Worm (Caenorhabditis elegans) whole organism, mixed stage, embryonic: Measurements from ENCODE around the gene pcdr-1.

Experiments
- blmp-1 ChIP-seq: fragments of 150-350 bp; optimal IDR thresholded peaks from 2 replicates; lab custom pipeline; 2014; ENCODE audit warnings: missing biosample characterization, missing genetic modification characterization
- ceh-43 ChIP-seq: fragments of 200-800 bp; sonication (Bioruptor generic); optimal IDR thresholded peaks from 2 replicates; lab custom pipeline; 2018; ENCODE audit warnings: mild to moderate bottlenecking, missing genetic modification characterization, moderate library complexity, missing compliant biosample characterization
- elt-1 ChIP-seq: sonication (generic microtip); optimal IDR thresholded peaks from 2 replicates; lab custom pipeline; 2017; ENCODE audit warnings: missing genetic modification characterization, mild to moderate bottlenecking, missing compliant biosample characterization, antibody characterized with exemption, moderate library complexity, borderline replicate concordance; ENCODE audit not compliant: insufficient read depth
- lin-13 ChIP-seq: fragments of 150-350 bp; optimal IDR thresholded peaks from 2 replicates; lab custom pipeline; 2014; ENCODE audit warnings: missing biosample characterization, missing genetic modification characterization
- mab-5 ChIP-seq: fragments of 150-350 bp; optimal IDR thresholded peaks from 2 replicates; lab custom pipeline; 2014; ENCODE audit warnings: missing biosample characterization, missing genetic modification characterization
- nhr-2 ChIP-seq: fragments of 150-350 bp; optimal IDR thresholded peaks from 2 replicates; lab custom pipeline; 2014; ENCODE audit warnings: missing biosample characterization, missing genetic modification characterization
- nhr-28 ChIP-seq: fragments of 150-350 bp; optimal IDR thresholded peaks from 2 replicates; lab custom pipeline; 2014; ENCODE audit warnings: missing biosample characterization, missing genetic modification characterization
- snpc-4 ChIP-seq: fragments of 150-350 bp; optimal IDR thresholded peaks from 2 replicates; lab custom pipeline; 2014; ENCODE audit warnings: missing biosample characterization, missing genetic modification characterization
- sptf-1 ChIP-seq: sonication (generic microtip); optimal IDR thresholded peaks from 2 replicates; lab custom pipeline; 2017; ENCODE audit warnings: mild to moderate bottlenecking, missing genetic modification characterization, moderate library complexity, missing compliant biosample characterization
- unc-39 ChIP-seq: fragments of 150-350 bp; optimal IDR thresholded peaks from 2 replicates; lab custom pipeline; 2014; ENCODE audit warnings: missing biosample characterization, missing genetic modification characterization
- unc-62 ChIP-seq: fragments of 150-350 bp; optimal IDR thresholded peaks from 2 replicates; lab custom pipeline; 2014; ENCODE audit warnings: missing biosample characterization, missing genetic modification reagents, missing genetic modification characterization
- ztf-11 ChIP-seq: fragments of 150-350 bp; optimal IDR thresholded peaks from 2 replicates; lab custom pipeline; 2014; ENCODE audit warnings: missing biosample characterization, missing genetic modification characterization

DNA sequence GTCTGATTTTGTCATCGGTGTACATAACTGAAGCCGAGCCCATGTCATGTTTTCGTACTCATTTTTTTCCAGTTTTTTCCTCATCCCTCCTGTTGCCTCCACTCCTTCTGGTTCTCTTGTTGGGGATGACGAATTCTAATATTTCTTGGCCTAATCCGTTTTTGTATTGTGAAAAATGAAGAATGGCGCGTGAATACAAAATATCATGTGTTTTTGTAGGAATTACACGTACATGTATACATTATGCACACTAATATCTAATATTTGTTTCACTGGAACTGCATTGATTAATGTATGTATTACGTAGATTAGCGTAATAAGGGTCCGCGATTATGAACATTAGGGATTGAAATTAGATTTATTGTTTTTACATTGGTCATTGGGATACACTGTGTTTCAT is 10.9 kb upstream of the pcdr-1 start:
- no peak for TF ChIP-seq blmp-1
- TF ChIP-seq ztf-11 (tag; lab: Kevin White, UChicago): no peak
- TF ChIP-seq unc-39 (tag; lab: Kevin White, UChicago): no peak
- no peak for TF ChIP-seq lin-13 (tag; lab: Kevin White, UChicago)
- no peak for TF ChIP-seq elt-1
- no peak for TF ChIP-seq nhr-28 (tag; lab: Kevin White, UChicago)
- TF ChIP-seq sptf-1 (tag; lab: Kevin White, UChicago): no peak
- no peak for TF ChIP-seq nhr-2
- TF ChIP-seq snpc-4: no peak
- TF ChIP-seq mab-5 (tag; lab: Kevin White, UChicago): no peak
- TF ChIP-seq ceh-43 (GFP tag; lab: Kevin White, UChicago): no peak
- no peak for TF ChIP-seq unc-62 (GFP tag; lab: Kevin White, UChicago)
